Worm (Caenorhabditis elegans): ENCODE results near the gene T09F5.20.

- TF ChIP-seq flt-1 (GFP tag; IDR thresholded peaks at IDR 0.05) (no peak), ama-1 (optimal IDR thresholded peaks at IDR 0.05) (no peak), sea-1 (GFP tag; conservative IDR thresholded peaks at IDR 0.05) (no peak), hmbx-1 (tag; optimal IDR thresholded peaks at IDR 0.05) (no peak), tra-4 (tag; optimal IDR thresholded peaks at IDR 0.05) (no peak), hnd-1 (tag; optimal IDR thresholded peaks at IDR 0.05) (no peak), B0310.2 (tag; optimal IDR thresholded peaks at IDR 0.05) (no peak), ceh-13 (GFP tag; optimal IDR thresholded peaks at IDR 0.05) (no peak), ceh-36 (tag; optimal IDR thresholded peaks at IDR 0.05) (no peak), tbx-11 (GFP tag; IDR thresholded peaks at IDR 0.05) (no peak), F13C5.2 (tag; optimal IDR thresholded peaks at IDR 0.05) (no peak), pes-1 (GFP tag; IDR thresholded peaks at IDR 0.05) (no peak), tbx-37 (GFP tag; conservative IDR thresholded peaks at IDR 0.05) (no peak)
These were observed 46.2 kb upstream of the T09F5.20 start, which contains the start of gene Y75B12B.13 for ce11 chrV:15193909-15194308.
